Worm (Caenorhabditis elegans): ENCODE results near the gene ZK105.8.
A peak's percentile ranks its signal among the peaks of the same experiment; 100 is the strongest.

Gene ZK105.8

DNA sequence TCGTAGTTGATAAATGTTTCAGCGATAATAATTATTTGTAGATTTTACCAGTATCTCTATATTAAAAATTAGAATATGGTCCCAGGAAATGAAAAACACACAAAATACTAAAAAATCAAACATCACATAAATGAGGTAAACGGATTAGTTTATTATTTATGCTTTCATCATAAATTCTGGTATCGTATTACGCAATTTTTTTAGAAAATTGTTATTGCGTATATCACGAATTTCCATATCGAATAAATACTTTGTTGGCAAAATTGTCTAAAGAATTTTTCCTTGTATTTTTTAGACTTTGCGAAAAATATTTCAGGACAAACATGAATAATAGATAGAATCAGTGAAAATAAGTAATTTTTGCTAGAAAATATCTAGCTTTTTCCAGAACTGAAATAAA, 1.9 kb downstream of the ZK105.8 start:
- no peak for TF ChIP-seq lir-3 (tag; optimal IDR thresholded peaks at IDR 0.05; ENCODE audit: poor library complexity)

DNA sequence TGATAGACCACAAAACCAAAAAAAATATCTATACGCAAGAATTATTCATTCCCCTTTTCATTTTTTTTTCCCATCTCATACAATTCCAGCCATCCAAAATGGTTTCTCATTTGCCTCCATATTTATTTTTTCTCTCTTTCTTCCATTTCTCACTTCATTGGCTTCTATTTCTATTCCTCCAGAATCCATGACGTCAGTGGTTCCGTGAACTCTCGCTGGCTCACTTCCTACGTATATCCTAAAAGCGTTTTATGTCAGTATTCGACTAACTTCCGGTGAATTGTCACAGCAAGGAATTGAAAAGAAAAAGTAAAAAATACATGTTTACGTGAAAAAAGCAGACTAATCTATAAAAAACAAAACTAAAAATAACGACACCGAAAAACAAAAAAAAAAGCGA, 2.6 kb downstream of the ZK105.8 start:
- no peak for TF ChIP-seq snu-23 (GFP tag; optimal IDR thresholded peaks at IDR 0.05)
- no peak for TF ChIP-seq pag-3 (tag; optimal IDR thresholded peaks at IDR 0.05; ENCODE audit: borderline replicate concordance, insufficient read depth)
- peak; percentile 30 for TF ChIP-seq nhr-47 (tag; optimal IDR thresholded peaks at IDR 0.05)
- TF ChIP-seq aly-2 (tag; optimal IDR thresholded peaks at IDR 0.05), result no peak
- TF ChIP-seq lin-14 (GFP tag; optimal IDR thresholded peaks at IDR 0.05), result peak; percentile 75
- peak; percentile 71 for TF ChIP-seq fkh-8 (tag; optimal IDR thresholded peaks at IDR 0.05)
- TF ChIP-seq egl-13 (tag; optimal IDR thresholded peaks at IDR 0.05), result peak; percentile 37
- TF ChIP-seq unc-86 (tag; optimal IDR thresholded peaks at IDR 0.05), result peak; percentile 55
- TF ChIP-seq nhr-71 (tag; optimal IDR thresholded peaks at IDR 0.05), result peak; percentile 64
- TF ChIP-seq snpc-4 (tag; optimal IDR thresholded peaks at IDR 0.05), result no peak
- TF ChIP-seq tbx-2 (tag; optimal IDR thresholded peaks at IDR 0.05), result peak; percentile 13
- peak; percentile 15 for TF ChIP-seq dsc-1 (tag; optimal IDR thresholded peaks at IDR 0.05)
- TF ChIP-seq sox-4 (tag; optimal IDR thresholded peaks at IDR 0.05), result no peak

DNA sequence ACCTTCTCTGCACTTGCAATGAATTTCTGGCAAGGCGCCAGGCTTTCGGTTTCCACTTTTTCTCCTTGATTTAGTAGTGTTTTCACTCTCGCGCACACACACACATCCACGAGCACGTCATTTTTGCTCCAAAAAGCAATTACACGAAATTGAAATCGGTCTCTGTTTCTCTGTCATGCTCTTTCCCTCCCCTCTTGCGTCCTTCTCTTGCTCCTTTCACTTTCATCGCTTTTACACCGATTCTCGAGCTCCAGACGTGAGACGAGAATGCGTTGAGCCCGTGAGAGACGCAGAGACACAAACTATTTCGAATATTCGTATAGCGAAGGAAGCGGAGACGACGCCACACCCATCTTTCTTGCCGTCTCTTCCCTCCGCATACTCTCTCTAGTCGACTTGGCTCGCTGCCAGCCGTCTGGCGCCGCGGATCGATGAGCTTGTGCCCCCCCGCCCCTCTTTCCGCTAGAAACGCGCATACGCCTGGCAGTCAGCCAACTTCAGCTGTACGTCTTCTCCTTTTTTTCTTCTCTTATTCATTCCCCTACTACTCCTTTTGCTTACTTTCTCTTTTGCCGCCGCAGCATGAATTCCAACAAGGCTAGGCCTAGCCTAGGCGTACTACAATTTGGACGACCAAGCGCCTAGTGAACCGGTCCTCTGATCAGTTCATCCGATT, 3.8 kb downstream of the ZK105.8 start:
- TF ChIP-seq elt-3 (tag; optimal IDR thresholded peaks at IDR 0.05) (peak in 1 of 6 experiments; percentile 41), zag-1 (tag; optimal IDR thresholded peaks at IDR 0.05) (peak; percentile 56), nhr-11 (tag; optimal IDR thresholded peaks at IDR 0.05) (peak; percentile 71), alr-1 (tag; optimal IDR thresholded peaks at IDR 0.05; ENCODE audit: borderline replicate concordance) (no peak), mab-9 (GFP tag; IDR thresholded peaks at IDR 0.05) (no peak), Y116A8C.19 (tag; optimal IDR thresholded peaks at IDR 0.05; ENCODE audit: borderline replicate concordance) (no peak), ztf-4 (tag; optimal IDR thresholded peaks at IDR 0.05) (peak; percentile 36), swsn-7 (tag; optimal IDR thresholded peaks at IDR 0.05) (peak; percentile 86), pqm-1 (tag; optimal IDR thresholded peaks at IDR 0.05) (no peak), irx-1 (tag; optimal IDR thresholded peaks at IDR 0.05) (peak; percentile 74), ceh-63 (GFP tag; optimal IDR thresholded peaks at IDR 0.05) (no peak), nhr-90 (tag; optimal IDR thresholded peaks at IDR 0.05; ENCODE audit: poor library complexity) (no peak), lin-13 (GFP tag; optimal IDR thresholded peaks at IDR 0.05) (peak; percentile 43), dpl-1 (GFP tag; optimal IDR thresholded peaks at IDR 0.05) (peak; percentile 21 to 50 (median 47)), C16A3.4 (tag; optimal IDR thresholded peaks at IDR 0.05) (peak; percentile 26), skn-1 (tag; optimal IDR thresholded peaks at IDR 0.05) (peak; percentile 40), xbp-1 (tag; optimal IDR thresholded peaks at IDR 0.05) (peak; percentile 67), fkh-8 (tag; optimal IDR thresholded peaks at IDR 0.05) (peak; percentile 99), fkh-4 (tag; optimal IDR thresholded peaks at IDR 0.05; ENCODE audit: borderline replicate concordance) (peak; percentile 3), egl-27 (tag; optimal IDR thresholded peaks at IDR 0.05) (peak in 1 of 2 experiments; percentile 89), grh-1 (GFP tag; IDR thresholded peaks at IDR 0.05) (peak; percentile 18; the same call in 1 of the 2 replicates), C34B4.2 (tag; optimal IDR thresholded peaks at IDR 0.05) (no peak), fkh-10 (GFP tag; optimal IDR thresholded peaks at IDR 0.05) (peak; percentile 88), nhr-85 (tag) (no peak), jun-1 (tag; optimal IDR thresholded peaks at IDR 0.05) (peak; percentile 82), nhr-19 (GFP tag; conservative IDR thresholded peaks at IDR 0.05) (peak; percentile 71), blmp-1 (tag; optimal IDR thresholded peaks at IDR 0.05) (peak; percentile 98), mep-1 (tag; optimal IDR thresholded peaks at IDR 0.05) (peak; percentile 70), ceh-90 (tag; optimal IDR thresholded peaks at IDR 0.05) (no peak), lsy-2 (tag; optimal IDR thresholded peaks at IDR 0.05) (peak; percentile 64 to 78), aha-1 (tag; optimal IDR thresholded peaks at IDR 0.05) (no peak), nhr-84 (tag; optimal IDR thresholded peaks at IDR 0.05) (no peak), ets-5 (GFP tag; IDR thresholded peaks at IDR 0.05) (no peak), egl-13 (tag; optimal IDR thresholded peaks at IDR 0.05) (peak; percentile 96), nhr-71 (tag; optimal IDR thresholded peaks at IDR 0.05) (peak; percentile 96), hpl-2 (GFP tag; optimal IDR thresholded peaks at IDR 0.05) (no peak), lin-14 (GFP tag; optimal IDR thresholded peaks at IDR 0.05) (peak; percentile 98), pag-3 (tag; optimal IDR thresholded peaks at IDR 0.05; ENCODE audit: borderline replicate concordance, insufficient read depth) (no peak)

Data from whole organism, L1 larva.